Worm (Caenorhabditis elegans): ENCODE data around the gene pcf-11.

DNA sequence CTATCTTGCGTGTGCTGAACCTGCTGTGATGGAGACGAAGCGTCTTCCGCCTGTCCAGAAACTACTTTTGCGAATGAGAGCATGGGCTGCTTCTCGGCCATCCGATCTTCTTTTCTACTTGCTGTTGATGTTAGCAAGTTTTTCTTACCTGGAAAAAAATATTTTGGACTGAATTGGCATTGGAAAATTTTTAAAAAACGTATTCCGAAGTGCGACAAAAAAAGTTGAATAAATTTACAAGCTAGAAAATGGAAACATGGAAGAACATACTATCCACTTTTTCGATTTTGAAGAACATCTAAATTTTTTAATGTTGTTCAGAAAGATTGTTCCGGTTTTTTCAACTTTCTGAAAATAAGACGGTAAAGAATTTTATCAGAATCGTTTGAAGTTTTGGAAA lies 7.2 kb upstream of the pcf-11 start, which contains the start of gene larp-1:
- no peak for TF ChIP-seq dao-5 (tag; optimal IDR thresholded peaks at IDR 0.05)
- no peak for TF ChIP-seq him-1 (tag; optimal IDR thresholded peaks at IDR 0.05)
